Fruit fly (Drosophila melanogaster): ENCODE measurements around the gene TwdlC.

TwdlC gene

DNA sequence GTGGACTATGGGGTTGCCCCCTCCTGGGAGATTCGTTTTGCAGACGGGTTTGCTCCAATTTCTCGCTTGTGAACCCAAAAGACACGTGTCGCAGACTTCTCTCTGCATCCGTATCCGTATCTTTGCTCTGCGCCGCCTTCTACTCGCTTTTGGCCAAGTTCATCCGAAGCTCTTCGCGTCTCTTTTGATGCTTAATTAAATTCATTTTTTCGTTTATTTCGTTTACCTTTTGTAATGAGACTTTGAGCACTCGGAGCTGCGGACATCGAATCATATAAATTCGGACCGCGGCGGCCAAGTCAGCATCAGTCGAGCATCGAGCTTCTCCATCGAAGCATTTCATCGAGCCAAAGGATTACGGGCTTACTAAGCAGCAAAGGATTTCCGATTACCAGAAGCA lies at the start of gene TwdlC:
Gene TwdlC (plus strand): TSS at position 301 of the 400 bp plus-strand sequence.
- TF ChIP-seq psq (optimal IDR thresholded peaks at IDR 0.05): no peak
- no peak for TF ChIP-seq ttk (optimal IDR thresholded peaks at IDR 0.05)
- TF ChIP-seq insv (optimal IDR thresholded peaks at IDR 0.05): no peak
- TF ChIP-seq Myc (optimal IDR thresholded peaks at IDR 0.05): no peak
- TF ChIP-seq h (optimal IDR thresholded peaks at IDR 0.05): no peak
- TF ChIP-seq Sin3A (optimal IDR thresholded peaks at IDR 0.05): no peak

DNA sequence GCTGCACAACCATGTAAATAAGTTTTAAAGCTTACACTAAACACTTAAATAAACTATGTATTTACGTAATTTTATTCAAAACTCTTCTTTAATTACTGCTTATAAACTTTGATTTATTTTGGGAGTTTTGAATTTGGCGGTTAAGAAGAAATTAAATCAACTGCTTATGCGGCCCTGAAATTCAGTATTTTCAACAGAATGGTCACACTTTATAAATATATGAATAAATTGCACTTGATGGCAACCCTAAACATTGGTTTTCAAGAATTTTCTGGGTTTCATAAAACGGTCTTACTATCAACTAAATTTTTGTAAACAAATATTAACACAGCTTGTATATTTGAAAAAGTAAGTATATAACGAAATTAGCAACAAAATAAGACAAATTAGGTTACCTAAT lies 49.4 kb upstream of the TwdlC start, which contains the start of gene CG14252:
Gene CG14252 (plus strand): TSS at position 302 of the 400 bp plus-strand sequence.
- TF ChIP-seq Sin3A (optimal IDR thresholded peaks at IDR 0.05): no peak
- TF ChIP-seq h (optimal IDR thresholded peaks at IDR 0.05): no peak
- TF ChIP-seq psq (optimal IDR thresholded peaks at IDR 0.05): no peak

DNA sequence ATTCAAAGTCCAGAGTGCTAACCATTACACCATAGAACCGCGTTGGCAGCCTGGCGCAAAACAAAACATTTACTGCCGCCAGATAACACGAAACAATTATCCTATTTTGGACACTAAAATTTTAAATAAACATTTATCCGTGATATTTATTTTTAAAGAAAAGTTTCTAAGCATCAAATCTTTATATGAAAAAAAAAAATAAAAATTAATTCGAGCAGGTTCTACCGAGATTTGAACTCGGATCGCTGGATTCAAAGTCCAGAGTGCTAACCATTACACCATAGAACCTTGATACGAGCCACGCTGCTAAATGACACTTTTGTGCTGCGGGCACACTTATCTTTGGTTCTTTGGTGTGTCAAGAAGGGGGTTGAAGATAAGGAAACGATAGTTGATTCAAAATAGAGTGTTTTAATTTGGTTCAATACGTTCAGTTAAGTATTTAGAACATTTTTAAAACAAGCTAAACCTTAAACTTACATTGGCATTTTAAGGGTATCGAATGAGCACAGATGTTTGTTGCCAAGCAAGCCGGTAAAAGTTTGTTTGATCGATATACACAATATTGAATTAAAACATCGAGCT lies 47.2 kb upstream of the TwdlC start, which contains the start of gene Spag1:
Gene Spag1 (plus strand): TSS at position 535 of the 585 bp plus-strand sequence.
- TF ChIP-seq h (optimal IDR thresholded peaks at IDR 0.05) (no peak), Myc (optimal IDR thresholded peaks at IDR 0.05) (no peak), psq (optimal IDR thresholded peaks at IDR 0.05) (no peak), insv (optimal IDR thresholded peaks at IDR 0.05) (no peak), ttk (optimal IDR thresholded peaks at IDR 0.05) (no peak), Sin3A (optimal IDR thresholded peaks at IDR 0.05) (no peak)

- no peak for TF ChIP-seq h (optimal IDR thresholded peaks at IDR 0.05)
- no peak for TF ChIP-seq ttk (optimal IDR thresholded peaks at IDR 0.05)
- TF ChIP-seq insv (optimal IDR thresholded peaks at IDR 0.05): no peak
- TF ChIP-seq Sin3A (optimal IDR thresholded peaks at IDR 0.05): no peak
- TF ChIP-seq Myc (optimal IDR thresholded peaks at IDR 0.05): no peak
- TF ChIP-seq psq (optimal IDR thresholded peaks at IDR 0.05): no peak
Measured at dm6 chr3R:26952200-26952856, 42.3 kb upstream of the TwdlC start.

DNA sequence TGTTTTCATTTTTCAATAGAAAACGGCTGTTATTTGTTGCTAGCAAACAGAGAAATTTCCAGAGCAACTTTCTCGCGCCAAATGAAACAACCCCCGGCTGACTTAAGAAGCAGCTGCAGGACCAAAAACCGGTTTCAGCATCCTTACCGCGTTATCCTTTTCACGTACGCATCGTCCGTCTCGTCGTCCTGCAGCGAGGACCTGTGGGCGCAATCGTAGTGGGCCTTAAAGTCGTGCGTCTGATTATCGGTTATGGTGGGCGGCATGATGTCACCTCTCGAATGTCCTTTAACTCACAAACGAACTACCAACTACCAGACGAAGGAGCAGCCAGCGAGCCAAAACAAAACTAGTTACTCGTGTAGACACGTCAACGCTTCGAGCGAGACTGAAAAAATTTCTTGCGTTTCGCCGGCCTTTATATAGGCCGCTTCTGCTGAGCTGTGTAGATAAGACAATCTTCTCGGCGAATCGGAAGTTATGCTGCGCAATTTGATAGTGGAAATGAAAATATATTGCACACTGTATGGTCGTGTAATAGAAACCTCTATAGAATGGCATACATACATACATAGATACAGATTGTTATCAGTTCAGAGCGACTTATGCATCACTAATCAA lies 41.7 kb upstream of the TwdlC start:
- TF ChIP-seq Myc (optimal IDR thresholded peaks at IDR 0.05) (no peak), Sin3A (optimal IDR thresholded peaks at IDR 0.05) (no peak), psq (optimal IDR thresholded peaks at IDR 0.05) (no peak), insv (optimal IDR thresholded peaks at IDR 0.05) (no peak), h (optimal IDR thresholded peaks at IDR 0.05) (no peak), ttk (optimal IDR thresholded peaks at IDR 0.05) (no peak)

dm6 chr3R:26953478-26953874 lies 41.2 kb upstream of the TwdlC start:
- TF ChIP-seq Sin3A (optimal IDR thresholded peaks at IDR 0.05) (no peak), ttk (optimal IDR thresholded peaks at IDR 0.05) (no peak), insv (optimal IDR thresholded peaks at IDR 0.05) (no peak), h (optimal IDR thresholded peaks at IDR 0.05) (no peak), Myc (optimal IDR thresholded peaks at IDR 0.05) (no peak), psq (optimal IDR thresholded peaks at IDR 0.05) (no peak)

- TF ChIP-seq ttk (optimal IDR thresholded peaks at IDR 0.05) (no peak), insv (optimal IDR thresholded peaks at IDR 0.05) (no peak), h (optimal IDR thresholded peaks at IDR 0.05) (no peak), Sin3A (optimal IDR thresholded peaks at IDR 0.05) (no peak)
Measured at dm6 chr3R:26954020-26954672, 40.5 kb upstream of the TwdlC start.

- TF ChIP-seq psq (optimal IDR thresholded peaks at IDR 0.05) (no peak), h (optimal IDR thresholded peaks at IDR 0.05) (no peak), insv (optimal IDR thresholded peaks at IDR 0.05) (no peak), Sin3A (optimal IDR thresholded peaks at IDR 0.05) (no peak), ttk (optimal IDR thresholded peaks at IDR 0.05) (no peak), Myc (optimal IDR thresholded peaks at IDR 0.05) (no peak)
Measured at dm6 chr3R:26955527-26955926, 39.1 kb upstream of the TwdlC start.

DNA sequence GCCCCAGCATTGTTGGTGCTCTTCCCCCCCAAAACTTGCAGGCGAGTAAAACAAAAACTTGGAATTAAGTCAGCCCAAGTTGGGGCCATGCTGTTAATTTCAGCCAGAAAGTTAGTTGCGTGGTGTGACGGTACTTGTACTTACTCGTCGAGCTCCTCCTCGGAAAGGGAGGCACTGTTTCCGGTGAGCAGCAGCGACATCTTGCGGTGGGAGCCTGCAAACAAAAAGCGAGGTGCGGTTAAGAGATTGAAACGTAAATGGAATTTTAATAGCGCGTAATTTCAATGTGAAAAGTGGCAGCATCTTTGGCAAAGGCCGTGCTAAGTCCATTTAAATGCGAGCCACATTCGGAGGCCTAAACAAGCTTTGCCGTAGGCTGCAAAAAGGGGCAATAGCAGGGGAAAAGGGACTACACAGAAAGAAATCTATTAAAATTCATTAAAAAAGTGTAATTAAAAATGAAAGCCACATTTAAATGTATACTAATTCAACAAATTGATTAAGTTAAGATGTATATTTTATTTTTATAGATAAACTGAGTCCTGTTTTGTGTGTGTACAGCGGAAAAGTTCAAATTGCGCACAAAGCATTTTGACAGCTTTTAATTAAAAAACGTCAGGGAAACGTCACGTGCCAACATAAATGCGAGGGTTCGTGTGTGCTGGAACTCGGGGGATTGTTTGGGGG lies 38.1 kb upstream of the TwdlC start:
- no peak for TF ChIP-seq h (optimal IDR thresholded peaks at IDR 0.05)
- TF ChIP-seq Myc (optimal IDR thresholded peaks at IDR 0.05): no peak
- TF ChIP-seq insv (optimal IDR thresholded peaks at IDR 0.05): no peak
- TF ChIP-seq ttk (optimal IDR thresholded peaks at IDR 0.05): no peak
- no peak for TF ChIP-seq psq (optimal IDR thresholded peaks at IDR 0.05)
- no peak for TF ChIP-seq Sin3A (optimal IDR thresholded peaks at IDR 0.05)

- TF ChIP-seq insv (optimal IDR thresholded peaks at IDR 0.05): no peak
- no peak for TF ChIP-seq psq (optimal IDR thresholded peaks at IDR 0.05)
- TF ChIP-seq Sin3A (optimal IDR thresholded peaks at IDR 0.05): no peak
- TF ChIP-seq ttk (optimal IDR thresholded peaks at IDR 0.05): no peak
- no peak for TF ChIP-seq h (optimal IDR thresholded peaks at IDR 0.05)
- TF ChIP-seq Myc (optimal IDR thresholded peaks at IDR 0.05): no peak
Measured at dm6 chr3R:26957132-26957531, 37.5 kb upstream of the TwdlC start.

DNA sequence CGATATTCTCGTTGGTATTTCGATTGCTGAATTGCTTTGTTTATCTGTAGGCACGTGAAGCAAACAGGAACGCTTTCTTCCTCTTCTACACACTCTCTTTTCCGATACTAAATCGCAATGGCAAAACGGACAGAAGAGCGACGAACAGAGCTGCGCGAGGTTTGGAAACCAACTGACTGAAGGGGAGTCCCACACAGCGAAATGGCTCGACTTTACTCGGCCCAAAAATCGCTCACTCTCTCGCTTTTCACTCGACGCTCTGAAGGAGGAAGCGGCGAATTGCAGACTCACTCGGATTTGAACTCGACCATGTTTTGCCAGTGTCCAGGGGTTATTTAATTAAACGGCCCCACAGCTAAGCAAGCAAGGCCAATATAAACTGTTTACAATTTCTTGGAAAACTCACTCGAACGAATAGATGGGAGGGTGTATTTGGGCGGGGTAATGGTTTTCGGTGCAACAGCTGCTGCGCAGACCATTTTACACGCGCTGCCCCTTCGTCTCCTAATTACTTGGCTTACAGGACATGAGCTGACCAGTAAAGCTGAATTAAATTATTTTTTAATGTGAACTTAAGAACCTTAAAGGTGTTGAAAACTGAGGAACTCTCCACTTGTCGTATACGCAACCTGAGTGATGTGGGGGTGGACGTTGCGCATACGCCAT lies 36.2 kb upstream of the TwdlC start, which contains the start of gene CG6330:
Gene CG6330 (minus strand): TSS at position 178 of the 666 bp plus-strand sequence.
- TF ChIP-seq Sin3A (optimal IDR thresholded peaks at IDR 0.05) (no peak), psq (optimal IDR thresholded peaks at IDR 0.05) (no peak), h (optimal IDR thresholded peaks at IDR 0.05) (no peak), ttk (optimal IDR thresholded peaks at IDR 0.05) (no peak), insv (optimal IDR thresholded peaks at IDR 0.05) (no peak), Myc (optimal IDR thresholded peaks at IDR 0.05) (no peak)
